Worm (Caenorhabditis elegans): ENCODE data around the gene spp-1.

DNA sequence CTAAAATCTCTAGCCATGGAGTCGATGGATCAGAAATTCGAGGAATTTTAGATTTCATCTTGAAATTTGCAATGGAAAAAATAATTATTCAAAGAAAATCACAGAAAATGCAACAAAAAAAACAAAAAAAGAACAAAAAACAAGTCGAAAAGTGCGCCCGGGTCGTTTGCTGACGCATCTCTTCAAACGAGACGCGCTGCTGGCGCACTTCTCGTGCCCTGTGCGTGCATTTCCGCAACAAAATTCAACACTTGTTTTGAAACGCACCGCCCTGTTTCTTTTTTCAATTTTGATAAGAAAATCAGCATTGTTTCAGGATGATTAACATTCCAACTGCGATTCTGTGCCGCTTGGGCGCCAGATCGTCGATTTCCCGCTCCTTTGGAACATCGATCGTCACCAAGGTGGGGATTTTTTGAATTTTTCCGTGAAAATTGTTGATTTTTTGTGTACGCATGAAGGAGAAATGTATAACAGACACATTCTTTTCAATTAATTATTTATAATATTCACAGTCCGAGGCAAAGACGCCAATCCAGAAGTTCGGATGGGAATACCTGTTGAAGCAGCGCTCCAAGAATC lies 21.4 kb downstream of the spp-1 start, which contains the start of the genes jmjd-4 and mev-1:
- TF ChIP-seq snpc-4 (tag; optimal IDR thresholded peaks at IDR 0.05) (peak; percentile 73), lin-15B (tag; optimal IDR thresholded peaks at IDR 0.05) (peak; percentile 91), eor-1 (tag; optimal IDR thresholded peaks at IDR 0.05) (no peak), nfya-1 (tag; optimal IDR thresholded peaks at IDR 0.05; ENCODE audit: insufficient read depth) (peak; percentile 90), unc-62 (GFP tag; optimal IDR thresholded peaks at IDR 0.05) (no peak)
